Fruit fly (Drosophila melanogaster): ENCODE measurements around the gene CG15022.

DNA sequence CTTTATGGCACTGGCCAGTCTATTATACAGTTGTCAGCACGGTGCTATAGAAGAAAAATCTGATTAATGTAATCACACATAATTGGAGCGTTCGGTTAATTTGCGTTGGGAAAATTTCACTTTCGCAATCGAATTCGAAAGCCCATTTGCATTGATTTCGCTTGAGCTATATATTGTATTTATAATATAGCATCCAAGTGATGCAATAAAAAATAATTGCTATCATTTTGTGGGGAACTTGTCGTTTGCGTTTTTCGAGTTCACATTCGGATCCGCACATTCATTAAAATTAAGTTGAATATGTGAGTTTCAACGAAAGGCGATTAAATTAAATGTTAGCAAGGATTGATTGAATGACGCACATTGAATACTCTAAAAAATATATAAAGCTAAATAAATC is 43.0 kb downstream of the CG15022 start:
- TF ChIP-seq usp (GFP tag; optimal IDR thresholded peaks at IDR 0.05) (no peak), psq (optimal IDR thresholded peaks at IDR 0.05) (no peak), pan (optimal IDR thresholded peaks at IDR 0.05) (no peak)

Data from whole organism.